Worm (Caenorhabditis elegans) whole organism, L1 larva: Measurements from ENCODE around the gene Y17D7C.2.
A peak's percentile ranks its signal among the peaks of the same experiment; 100 is the strongest.

Experiments used
- efl-1 ChIP-seq, 4 experiments: fragments of 150-350 bp; optimal IDR thresholded peaks in 3 of 4; peaks in 1 of 4; 1 replicate in 1 of 4; 2 replicates in 3 of 4; lab custom pipeline; 2014; ENCODE audit warnings: missing biosample characterization in 2 of 4, missing genetic modification characterization in 2 of 4, missing genetic modification reagents in 2 of 4
- lin-14 ChIP-seq: fragments of 200-800 bp; sonication (Bioruptor generic); optimal IDR thresholded peaks from 2 replicates; lab custom pipeline; 2018; ENCODE audit warnings: mild to moderate bottlenecking, missing genetic modification characterization, moderate library complexity, missing compliant biosample characterization
- mab-9 ChIP-seq: fragments of 200-800 bp; sonication (Bioruptor generic); IDR thresholded peaks from 2 replicates; pipeline ENCODE4 v1.3.6; 2022; ENCODE audit warnings: missing genetic modification reagents, missing genetic modification characterization, missing compliant biosample characterization
- nhr-84 ChIP-seq: sonication (generic microtip); optimal IDR thresholded peaks from 2 replicates; lab custom pipeline; 2017; ENCODE audit warnings: missing biosample characterization, missing genetic modification characterization
- nhr-85 ChIP-seq: sonication (generic microtip); peaks from one replicate; lab custom pipeline; 2016; ENCODE audit warnings: missing genetic modification characterization, inconsistent platforms, missing compliant biosample characterization
- tbx-2 ChIP-seq: sonication (generic microtip); optimal IDR thresholded peaks from 2 replicates; lab custom pipeline; 2016; ENCODE audit warnings: missing genetic modification characterization, missing compliant biosample characterization
- unc-86 ChIP-seq: sonication (generic microtip); optimal IDR thresholded peaks from 2 replicates; lab custom pipeline; 2016; ENCODE audit warnings: missing genetic modification characterization, missing compliant biosample characterization
- ztf-11 ChIP-seq, 2 experiments: sonication (generic microtip); optimal IDR thresholded peaks; 2 replicates each; lab custom pipeline; 2016 to 2017; ENCODE audit warnings: missing genetic modification characterization in 2 of 2, missing biosample characterization in 1 of 2, missing compliant biosample characterization in 1 of 2
- ztf-4 ChIP-seq: fragments of 150-350 bp; optimal IDR thresholded peaks from 2 replicates; lab custom pipeline; 2014; ENCODE audit warnings: missing biosample characterization, missing genetic modification characterization

Gene Y17D7C.2

DNA sequence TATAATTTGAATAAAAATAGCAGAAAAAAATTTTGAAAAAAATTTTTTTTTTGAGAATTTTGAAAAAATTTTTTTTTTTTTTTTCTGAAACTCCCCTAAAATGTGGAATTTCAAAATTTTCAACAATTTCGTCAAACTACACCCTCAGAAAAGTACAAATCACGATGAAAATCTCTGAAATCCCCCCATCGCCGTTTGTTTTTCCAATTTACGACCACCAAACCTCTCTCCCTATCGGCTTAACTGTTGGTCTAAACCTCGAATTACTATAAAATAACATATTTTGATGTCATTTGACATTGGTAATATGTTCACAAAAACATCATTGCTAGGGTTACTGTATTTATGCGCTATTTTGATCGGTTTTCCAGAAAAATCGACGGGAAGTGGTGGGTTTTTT lies 49.8 kb downstream of the Y17D7C.2 start, which contains the start of gene Y69H2.10:
Gene Y69H2.10, plus strand, starts transcription at position 301 of the 400 bp plus-strand sequence.
- no peak for TF ChIP-seq mab-9

DNA sequence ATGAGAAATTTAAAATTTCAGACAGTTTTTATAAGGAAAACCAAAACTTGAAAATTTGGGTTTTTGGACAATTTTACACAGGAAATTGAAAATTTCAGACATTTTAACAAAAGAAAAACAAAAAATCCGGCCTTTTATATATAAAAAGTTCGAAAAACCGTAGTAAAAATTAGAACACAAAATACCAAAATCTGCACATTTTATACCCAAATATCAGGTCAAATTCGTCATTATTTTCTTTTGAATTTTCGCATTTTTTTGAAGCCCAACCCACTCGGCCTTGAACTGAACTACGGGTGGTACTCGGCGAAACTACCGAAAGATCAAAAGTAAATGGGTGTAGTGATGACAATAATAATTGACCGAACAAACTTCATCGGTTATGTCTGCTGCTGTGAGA lies 52.6 kb downstream of the Y17D7C.2 start:
- no peak for TF ChIP-seq lin-14 (GFP tag; lab: Kevin White, UChicago)
- no peak for TF ChIP-seq ztf-4 (tag; lab: Kevin White, UChicago)
- TF ChIP-seq nhr-85 (tag; lab: Kevin White, UChicago): peak; percentile 10
- no peak for TF ChIP-seq nhr-84 (tag; lab: Kevin White, UChicago)
- TF ChIP-seq tbx-2: no peak
- no peak for TF ChIP-seq unc-86 (tag; lab: Kevin White, UChicago)
- no peak for TF ChIP-seq ztf-11 (tag; optimal IDR thresholded peaks at IDR 0.05; lab: Kevin White, UChicago)
- no peak for TF ChIP-seq efl-1 (optimal IDR thresholded peaks at IDR 0.05; lab: Kevin White, UChicago)
- TF ChIP-seq efl-1 (GFP tag; optimal IDR thresholded peaks at IDR 0.05 in 1 of 2; lab: Kevin White, UChicago): peak in 1 of 2 experiments; percentile 75
